Fruit fly (Drosophila melanogaster): Measurements from ENCODE around the gene CG6012.

- TF ChIP-seq CG5204 (GFP tag; optimal IDR thresholded peaks at IDR 0.05) (no peak), CG14711 (tag; optimal IDR thresholded peaks at IDR 0.05) (no peak), CG12768 (GFP tag; optimal IDR thresholded peaks at IDR 0.05) (peak; percentile 15), cnc (optimal IDR thresholded peaks at IDR 0.05) (no peak)
Observed at dm6 chr2L:16848670-16849069, 12.6 kb downstream of the CG6012 start, which contains the start of gene CG13284.

Data from whole organism, adult.